Worm (Caenorhabditis elegans) whole organism, L4/young adult: Measurements from ENCODE around the gene T14G8.3.

ENCODE experiments used
- W03F9.2 ChIP-seq: fragments of 150-350 bp; optimal IDR thresholded peaks from 2 replicates; lab custom pipeline; 2014; ENCODE audit warnings: missing biosample characterization, missing genetic modification characterization
- dao-5 ChIP-seq: sonication (generic microtip); optimal IDR thresholded peaks from 2 replicates; lab custom pipeline; 2016; ENCODE audit warnings: missing genotype, missing genetic modification characterization, moderate library complexity, missing compliant biosample characterization
- him-1 ChIP-seq: sonication (generic microtip); optimal IDR thresholded peaks from 2 replicates; lab custom pipeline; 2016; ENCODE audit warnings: missing genotype, missing genetic modification reagents, missing genetic modification characterization, missing compliant biosample characterization

DNA sequence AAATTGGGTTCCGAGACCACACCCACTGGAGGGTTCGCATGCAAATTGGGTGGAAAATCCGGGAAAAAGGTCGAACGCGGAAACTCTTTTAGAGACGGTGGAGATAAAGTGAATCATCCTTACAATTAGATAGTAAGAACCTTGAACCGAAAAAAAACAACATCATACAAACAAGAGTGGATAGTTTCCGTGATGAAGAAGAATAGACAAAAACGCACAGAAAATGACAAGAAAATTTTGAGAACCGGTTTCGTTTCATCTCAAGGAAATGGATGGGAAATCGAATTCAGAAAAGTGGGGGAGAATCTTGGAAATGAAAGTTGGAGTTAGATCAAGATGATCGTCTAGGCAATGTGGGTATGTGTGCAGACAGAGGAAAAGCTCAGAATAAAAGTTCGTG is 45.7 kb upstream of the T14G8.3 start:
- TF ChIP-seq him-1 (tag; lab: Kevin White, UChicago), result no peak
- no peak for TF ChIP-seq dao-5 (tag; lab: Kevin White, UChicago)
- no peak for TF ChIP-seq W03F9.2
